Worm (Caenorhabditis elegans): ENCODE measurements around the gene glb-25.

ce11 chrV:1889996-1890395 is 48.1 kb upstream of the glb-25 start:
- TF ChIP-seq ztf-29 (GFP tag; IDR thresholded peaks at IDR 0.05) = no peak
- no peak for TF ChIP-seq ztf-23 (GFP tag; IDR thresholded peaks at IDR 0.05)
- no peak for TF ChIP-seq cog-1 (tag; optimal IDR thresholded peaks at IDR 0.05)
- TF ChIP-seq ref-1 (GFP tag; conservative IDR thresholded peaks at IDR 0.05) = no peak
- TF ChIP-seq T22C8.4 (GFP tag; IDR thresholded peaks at IDR 0.05) = no peak
- TF ChIP-seq med-1 (GFP tag; optimal IDR thresholded peaks at IDR 0.05; ENCODE audit: insufficient read depth) = no peak
- no peak for TF ChIP-seq flt-1 (GFP tag; IDR thresholded peaks at IDR 0.05)
- TF ChIP-seq tab-1 (GFP tag; IDR thresholded peaks at IDR 0.05) = no peak
- no peak for TF ChIP-seq klf-2 (GFP tag; conservative IDR thresholded peaks at IDR 0.05)
